Worm (Caenorhabditis elegans): ENCODE data around the gene tbh-1.

tbh-1 gene

ce11 chrX:15528472-15528871, 23.8 kb upstream of the tbh-1 start:
- TF ChIP-seq C34B4.2 (tag; optimal IDR thresholded peaks at IDR 0.05) (no peak), lin-39 (tag; optimal IDR thresholded peaks at IDR 0.05) (no peak), nhr-84 (tag; optimal IDR thresholded peaks at IDR 0.05) (no peak), zag-1 (tag; optimal IDR thresholded peaks at IDR 0.05) (no peak), ceh-90 (tag; optimal IDR thresholded peaks at IDR 0.05) (no peak), nhr-77 (tag; optimal IDR thresholded peaks at IDR 0.05) (no peak), dpl-1 (GFP tag; optimal IDR thresholded peaks at IDR 0.05) (no peak), nhr-90 (tag; optimal IDR thresholded peaks at IDR 0.05; ENCODE audit: poor library complexity) (no peak), ama-1 (optimal IDR thresholded peaks at IDR 0.05) (no peak), egl-27 (tag; optimal IDR thresholded peaks at IDR 0.05) (no peak), lir-3 (tag; optimal IDR thresholded peaks at IDR 0.05; ENCODE audit: poor library complexity) (no peak), mdl-1 (tag; optimal IDR thresholded peaks at IDR 0.05) (no peak), nhr-71 (tag; optimal IDR thresholded peaks at IDR 0.05) (no peak)

ce11 chrX:15515798-15516197, 11.1 kb upstream of the tbh-1 start:
- TF ChIP-seq fkh-4 (tag; optimal IDR thresholded peaks at IDR 0.05; ENCODE audit: borderline replicate concordance) (no peak), ceh-8 (GFP tag; optimal IDR thresholded peaks at IDR 0.05) (peak; percentile 63)

DNA sequence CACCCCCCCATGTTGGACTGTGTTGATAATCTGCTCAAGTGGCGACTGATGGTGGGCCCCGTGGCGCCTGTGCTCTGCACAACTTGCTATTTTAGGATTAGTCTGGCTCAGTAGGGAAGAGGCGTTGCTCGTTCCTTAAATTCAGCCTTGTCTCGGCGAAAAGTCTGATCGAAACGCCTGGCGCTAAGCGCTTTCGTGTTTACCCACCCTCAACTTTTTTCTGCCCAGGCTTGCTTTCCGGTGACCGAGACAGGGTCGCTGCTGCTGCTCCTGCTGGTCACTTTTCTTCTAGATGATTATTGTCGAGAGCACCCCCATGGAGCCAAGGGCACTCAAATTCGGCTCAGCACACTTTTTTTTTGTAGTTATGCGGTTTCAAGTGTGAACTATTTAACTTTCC, 9.9 kb upstream of the tbh-1 start:
- TF ChIP-seq nhr-47 (tag; optimal IDR thresholded peaks at IDR 0.05) (no peak), lin-15B (tag; optimal IDR thresholded peaks at IDR 0.05) (no peak)

DNA sequence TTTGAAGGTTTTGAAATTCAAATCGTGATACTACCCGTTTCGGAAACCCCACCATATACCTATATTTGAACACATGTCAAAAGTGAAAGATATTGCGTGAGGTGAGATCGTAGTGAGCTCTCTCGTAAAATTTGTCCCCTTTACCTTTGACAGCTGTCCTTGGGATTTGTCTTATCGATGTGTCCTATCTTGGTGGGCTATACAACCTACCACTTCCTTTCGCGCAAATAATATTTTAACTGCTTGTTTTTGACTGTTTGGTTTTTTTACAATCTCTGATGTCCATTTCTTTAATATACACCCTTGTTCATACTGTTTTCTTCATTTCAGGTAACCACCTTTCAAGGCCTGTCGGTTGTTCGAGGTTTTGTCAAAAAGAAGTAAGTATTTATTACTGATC, 5.0 kb upstream of the tbh-1 start, which contains the start of gene eat-20:
eat-20 (plus strand) TSS at position 331 of the 400 bp plus-strand sequence.
- TF ChIP-seq unc-86 (tag; optimal IDR thresholded peaks at IDR 0.05) = no peak
- TF ChIP-seq lin-14 (GFP tag; optimal IDR thresholded peaks at IDR 0.05) = peak; percentile 47
- TF ChIP-seq ceh-88 (GFP tag; IDR thresholded peaks at IDR 0.05) = no peak
- no peak for TF ChIP-seq sox-4 (tag; optimal IDR thresholded peaks at IDR 0.05)
- TF ChIP-seq mep-1 (tag; optimal IDR thresholded peaks at IDR 0.05) = no peak
- peak; percentile 73 for TF ChIP-seq nhr-85 (tag)
- TF ChIP-seq elt-3 (tag; optimal IDR thresholded peaks at IDR 0.05) = peak in 1 of 6 experiments; percentile 46
- TF ChIP-seq lin-39 (tag; optimal IDR thresholded peaks at IDR 0.05) = no peak

DNA sequence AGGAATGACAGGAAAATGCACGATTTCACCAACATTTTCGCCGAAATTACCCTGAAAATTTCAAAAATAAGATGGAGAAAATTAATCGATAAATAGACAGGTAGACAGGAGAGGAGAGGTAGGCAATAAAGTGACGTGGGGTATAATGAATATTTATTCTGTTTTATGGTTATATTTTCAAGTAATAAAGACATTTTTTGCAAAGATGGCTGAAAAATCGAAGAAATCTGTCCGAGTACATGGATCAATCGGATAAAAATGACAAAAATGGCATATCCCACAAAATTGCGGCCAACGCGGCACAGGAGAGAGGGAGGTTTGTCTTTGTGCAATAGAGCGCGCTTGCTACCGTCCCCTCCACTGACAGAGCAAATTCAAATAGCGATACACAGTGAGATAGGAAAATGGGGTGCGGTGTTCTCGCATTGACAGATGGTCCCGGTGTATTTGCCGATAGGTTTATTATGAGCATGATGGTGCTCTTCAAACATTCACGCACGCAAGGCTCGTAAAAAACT, 3.2 kb upstream of the tbh-1 start, which contains the start of gene zipt-7.2:
zipt-7.2 (minus strand) TSS at position 51 of the 518 bp plus-strand sequence.
- TF ChIP-seq efl-1 (optimal IDR thresholded peaks at IDR 0.05) = peak; percentile 1 to 6
- TF ChIP-seq efl-1 (GFP tag; optimal IDR thresholded peaks at IDR 0.05 in 1 of 2) = peak in 1 of 2 experiments; percentile 95
- TF ChIP-seq xbp-1 (tag; optimal IDR thresholded peaks at IDR 0.05) = peak; percentile 9
- no peak for TF ChIP-seq irx-1 (tag; optimal IDR thresholded peaks at IDR 0.05)
- no peak for TF ChIP-seq pax-3 (tag; optimal IDR thresholded peaks at IDR 0.05)
- TF ChIP-seq dpl-1 (GFP tag; optimal IDR thresholded peaks at IDR 0.05) = peak in 2 of 3 experiments; percentile 14 to 16
- TF ChIP-seq isw-1 (GFP tag; IDR thresholded peaks at IDR 0.05) = no peak
- no peak for TF ChIP-seq nhr-28 (tag; optimal IDR thresholded peaks at IDR 0.05)
- no peak for TF ChIP-seq nhr-84 (tag; optimal IDR thresholded peaks at IDR 0.05)
- no peak for TF ChIP-seq nhr-90 (tag; optimal IDR thresholded peaks at IDR 0.05; ENCODE audit: poor library complexity)
- no peak for TF ChIP-seq lir-3 (tag; optimal IDR thresholded peaks at IDR 0.05; ENCODE audit: poor library complexity)
- TF ChIP-seq nhr-47 (tag; optimal IDR thresholded peaks at IDR 0.05) = peak; percentile 23
- peak; percentile 43 for TF ChIP-seq nhr-71 (tag; optimal IDR thresholded peaks at IDR 0.05)
- no peak for TF ChIP-seq fos-1 (tag; optimal IDR thresholded peaks at IDR 0.05)
- TF ChIP-seq snpc-4 (tag; optimal IDR thresholded peaks at IDR 0.05) = no peak
- TF ChIP-seq ceh-88 (GFP tag; IDR thresholded peaks at IDR 0.05) = no peak
- TF ChIP-seq lin-35 (GFP tag; optimal IDR thresholded peaks at IDR 0.05) = peak; percentile 27 to 31
- no peak for TF ChIP-seq ceh-8 (GFP tag; optimal IDR thresholded peaks at IDR 0.05)
- peak; percentile 27 for TF ChIP-seq lin-14 (GFP tag; optimal IDR thresholded peaks at IDR 0.05)
- TF ChIP-seq lin-13 (GFP tag; optimal IDR thresholded peaks at IDR 0.05) = no peak
- TF ChIP-seq mdl-1 (tag; optimal IDR thresholded peaks at IDR 0.05) = no peak
- TF ChIP-seq nhr-85 (tag) = no peak
- TF ChIP-seq lsy-2 (tag; optimal IDR thresholded peaks at IDR 0.05) = peak in 1 of 2 experiments; percentile 16
- TF ChIP-seq hpl-2 (GFP tag; optimal IDR thresholded peaks at IDR 0.05) = no peak
- TF ChIP-seq tlp-1 (tag; optimal IDR thresholded peaks at IDR 0.05) = no peak
- TF ChIP-seq sox-4 (tag; optimal IDR thresholded peaks at IDR 0.05) = no peak
- no peak for TF ChIP-seq fkh-4 (tag; optimal IDR thresholded peaks at IDR 0.05; ENCODE audit: borderline replicate concordance)
- peak; percentile 25 for TF ChIP-seq nhr-20 (tag; optimal IDR thresholded peaks at IDR 0.05)
- TF ChIP-seq blmp-1 (tag; optimal IDR thresholded peaks at IDR 0.05) = peak; percentile 12
- no peak for TF ChIP-seq unc-130 (tag; optimal IDR thresholded peaks at IDR 0.05)
- no peak for TF ChIP-seq hlh-17 (GFP tag; optimal IDR thresholded peaks at IDR 0.05; ENCODE audit: borderline replicate concordance)
- peak in 1 of 3 experiments; percentile 26 for TF ChIP-seq ceh-82 (tag; optimal IDR thresholded peaks at IDR 0.05)

Data from whole organism, L1 larva.